Fruit fly (Drosophila melanogaster) whole organism, pupa: ENCODE data around the gene CG44290.

ENCODE experiments used
- CG12605 ChIP-seq: fragments of 200-800 bp; sonication (Bioruptor generic); IDR thresholded peaks from 2 replicates; pipeline ENCODE4 v1.3.6; 2022; ENCODE audit warnings: missing biosample characterization, missing genetic modification characterization
- CG13204 ChIP-seq: fragments of 200-800 bp; sonication (Bioruptor generic); optimal IDR thresholded peaks from 2 replicates; lab custom pipeline; 2018; ENCODE audit warnings: missing biosample characterization, mild to moderate bottlenecking, missing genetic modification characterization, moderate library complexity
- CG15710 ChIP-seq: fragments of 200-800 bp; sonication (Bioruptor generic); optimal IDR thresholded peaks from 2 replicates; lab custom pipeline; 2018; ENCODE audit warnings: missing biosample characterization, mild to moderate bottlenecking, missing genetic modification characterization, moderate library complexity
- CG8159 ChIP-seq: fragments of 200-800 bp; sonication (Bioruptor generic); optimal IDR thresholded peaks from 3 replicates; lab custom pipeline; 2018; ENCODE audit warnings: missing biosample characterization, mild to moderate bottlenecking, missing genetic modification characterization, moderate library complexity
- Pif1A ChIP-seq: fragments of 200-800 bp; sonication (Bioruptor generic); optimal IDR thresholded peaks from 3 replicates; lab custom pipeline; 2016; ENCODE audit warnings: missing biosample characterization, missing genetic modification characterization
- Snoo ChIP-seq: fragments of 200-800 bp; sonication (Bioruptor generic); optimal IDR thresholded peaks from 3 replicates; lab custom pipeline; 2017; ENCODE audit warnings: missing biosample characterization, mild to moderate bottlenecking, missing genetic modification characterization, inconsistent platforms
- fd96Ca ChIP-seq: fragments of 200-800 bp; sonication (Bioruptor generic); IDR thresholded peaks from 3 replicates; pipeline ENCODE4 v1.3.6; 2022; ENCODE audit warnings: missing biosample characterization, missing genetic modification characterization

dm6 chr3R:27477507-27477906, 36.8 kb upstream of the CG44290 start:
- TF ChIP-seq CG8159, result no peak
- TF ChIP-seq CG12605 (GFP tag; lab: Robert Waterston, UW), result no peak
- no peak for TF ChIP-seq Snoo
- no peak for TF ChIP-seq CG13204
- TF ChIP-seq CG15710, result no peak
- TF ChIP-seq Pif1A (GFP tag; lab: Kevin White, UChicago), result no peak
- no peak for TF ChIP-seq fd96Ca (GFP tag; lab: Robert Waterston, UW)
